Worm (Caenorhabditis elegans) whole organism, young adult: Measurements from ENCODE around the gene C32C4.3.

Source experiments
- B0336.3 ChIP-seq: fragments of 200-800 bp; sonication (Bioruptor generic); IDR thresholded peaks from 2 replicates; pipeline ENCODE4 v1.3.6; 2022; ENCODE audit warnings: missing genetic modification characterization, missing compliant biosample characterization
- F10E7.11 ChIP-seq: sonication (generic microtip); optimal IDR thresholded peaks from 2 replicates; lab custom pipeline; 2017; ENCODE audit warnings: mild to moderate bottlenecking, missing genetic modification characterization, moderate library complexity, missing compliant biosample characterization
- F23B12.7 ChIP-seq: sonication (generic microtip); optimal IDR thresholded peaks from 2 replicates; lab custom pipeline; 2017; ENCODE audit warnings: missing genetic modification characterization, mild to moderate bottlenecking, missing compliant biosample characterization, antibody characterized with exemption, moderate library complexity; ENCODE audit not compliant: insufficient read depth
- F52B5.7 ChIP-seq: sonication (generic microtip); optimal IDR thresholded peaks from 2 replicates; lab custom pipeline; 2016; ENCODE audit warnings: mild to moderate bottlenecking, missing genetic modification characterization, missing compliant biosample characterization
- F55B11.4 ChIP-seq: sonication (generic microtip); optimal IDR thresholded peaks from 2 replicates; lab custom pipeline; 2016; ENCODE audit warnings: missing compliant biosample characterization, missing genetic modification characterization, borderline replicate concordance; ENCODE audit not compliant: insufficient read depth
- F57A8.1 ChIP-seq: fragments of 200-800 bp; sonication (Bioruptor generic); optimal IDR thresholded peaks from 2 replicates; lab custom pipeline; 2018; ENCODE audit warnings: mild to moderate bottlenecking, missing genetic modification characterization, moderate library complexity, missing compliant biosample characterization
- K12H6.12 ChIP-seq: fragments of 200-800 bp; sonication (Bioruptor generic); optimal IDR thresholded peaks from 2 replicates; lab custom pipeline; 2018; ENCODE audit warnings: mild to moderate bottlenecking, missing genetic modification characterization, missing compliant biosample characterization
- T07F8.4 ChIP-seq: sonication (generic microtip); optimal IDR thresholded peaks from 2 replicates; lab custom pipeline; 2016; ENCODE audit warnings: mild to moderate bottlenecking, missing genetic modification characterization, moderate library complexity, missing compliant biosample characterization
- Y53G8AR.9 ChIP-seq: fragments of 200-800 bp; sonication (Bioruptor generic); conservative IDR thresholded peaks from 2 replicates; pipeline ENCODE4 v1.3.6; 2022; ENCODE audit warnings: missing genetic modification reagents, missing genetic modification characterization, missing compliant biosample characterization
- Y67H2A.10 ChIP-seq: fragments of 200-800 bp; sonication (Bioruptor generic); conservative IDR thresholded peaks from 2 replicates; pipeline ENCODE4 v1.3.6; 2022; ENCODE audit warnings: missing genetic modification reagents, missing genetic modification characterization, missing compliant biosample characterization
- Y79H2A.3 ChIP-seq: fragments of 200-800 bp; sonication (Bioruptor generic); conservative IDR thresholded peaks from 2 replicates; pipeline ENCODE4 v1.3.6; 2022; ENCODE audit warnings: missing genetic modification reagents, missing genetic modification characterization, missing compliant biosample characterization
- ama-1 ChIP-seq, 3 experiments: fragments of 150-350 bp in 1 of 3; sonication (generic microtip) in 2 of 3; optimal IDR thresholded peaks; 2 replicates each; lab custom pipeline; 2014 to 2018; ENCODE audit warnings: missing biosample characterization in 2 of 3, missing genetic modification characterization in 2 of 3, missing genetic modification reagents in 2 of 3
- attf-5 ChIP-seq: fragments of 200-800 bp; sonication (Bioruptor generic); optimal IDR thresholded peaks from 2 replicates; lab custom pipeline; 2018; ENCODE audit warnings: mild to moderate bottlenecking, missing genetic modification characterization, missing compliant biosample characterization
- cebp-1 ChIP-seq, 2 experiments: fragments of 200-800 bp in 1 of 2; sonication (Bioruptor generic) in 1 of 2; sonication (generic microtip) in 1 of 2; IDR thresholded peaks in 1 of 2; optimal IDR thresholded peaks in 1 of 2; 2 replicates each; pipeline versions ENCODE4 v1.3.6 to Lab custom; 2017 to 2022; ENCODE audit warnings: missing compliant biosample characterization in 2 of 2, missing genetic modification characterization in 2 of 2, mild to moderate bottlenecking in 1 of 2, missing genetic modification reagents in 1 of 2, moderate library complexity in 1 of 2
- ceh-27 ChIP-seq: fragments of 200-800 bp; sonication (Bioruptor generic); optimal IDR thresholded peaks from 2 replicates; lab custom pipeline; 2018; ENCODE audit warnings: mild to moderate bottlenecking, missing genetic modification characterization, moderate library complexity, missing compliant biosample characterization
- chd-7 ChIP-seq: sonication (generic microtip); optimal IDR thresholded peaks from 2 replicates; lab custom pipeline; 2016; ENCODE audit warnings: mild to moderate bottlenecking, missing genetic modification characterization, moderate library complexity, missing compliant biosample characterization
- die-1 ChIP-seq: sonication (generic microtip); optimal IDR thresholded peaks from 2 replicates; lab custom pipeline; 2016; ENCODE audit warnings: missing genotype, mild to moderate bottlenecking, missing genetic modification characterization, missing compliant biosample characterization
- dox-1 ChIP-seq: fragments of 200-800 bp; sonication (Bioruptor generic); IDR thresholded peaks from 2 replicates; pipeline ENCODE4 v1.3.6; 2022; ENCODE audit warnings: missing genetic modification reagents, missing genetic modification characterization, missing compliant biosample characterization
- ekl-4 ChIP-seq: fragments of 200-800 bp; sonication (Bioruptor generic); IDR thresholded peaks from 2 replicates; pipeline ENCODE4 v1.3.6; 2022; ENCODE audit warnings: missing genetic modification reagents, missing genetic modification characterization, missing compliant biosample characterization
- hmg-1.2 ChIP-seq: fragments of 200-800 bp; sonication (Bioruptor generic); IDR thresholded peaks from 2 replicates; pipeline ENCODE4 v1.3.6; 2022; ENCODE audit warnings: missing genetic modification reagents, missing genetic modification characterization, missing compliant biosample characterization
- hsf-1 ChIP-seq: fragments of 200-800 bp; sonication (Bioruptor generic); IDR thresholded peaks from 2 replicates; pipeline ENCODE4 v1.3.6; 2022; ENCODE audit warnings: missing genetic modification reagents, missing genetic modification characterization, missing compliant biosample characterization
- let-526 ChIP-seq: fragments of 200-800 bp; sonication (Bioruptor generic); IDR thresholded peaks from 2 replicates; pipeline ENCODE4 v1.3.6; 2022; ENCODE audit warnings: missing genetic modification reagents, missing genetic modification characterization, missing compliant biosample characterization
- madf-3 ChIP-seq: fragments of 200-800 bp; sonication (Bioruptor generic); IDR thresholded peaks from 2 replicates; pipeline ENCODE4 v1.3.6; 2022; ENCODE audit warnings: missing genetic modification reagents, missing genetic modification characterization, missing compliant biosample characterization
- madf-6 ChIP-seq: fragments of 200-800 bp; sonication (Bioruptor generic); IDR thresholded peaks from 2 replicates; pipeline ENCODE4 v1.3.6; 2022; ENCODE audit warnings: missing genetic modification reagents, missing genetic modification characterization, missing compliant biosample characterization
- madf-8 ChIP-seq: fragments of 200-800 bp; sonication (Bioruptor generic); conservative IDR thresholded peaks from 2 replicates; pipeline ENCODE4 v1.3.6; 2022; ENCODE audit warnings: missing genetic modification reagents, missing genetic modification characterization, missing compliant biosample characterization
- mcd-1 ChIP-seq: fragments of 200-800 bp; sonication (Bioruptor generic); IDR thresholded peaks from 2 replicates; pipeline ENCODE4 v1.3.6; 2022; ENCODE audit warnings: missing genetic modification reagents, missing genetic modification characterization, missing compliant biosample characterization
- mes-4 ChIP-seq: sonication (generic microtip); optimal IDR thresholded peaks from 2 replicates; lab custom pipeline; 2016; ENCODE audit warnings: missing genotype, missing genetic modification characterization, missing compliant biosample characterization
- nfyb-1 ChIP-seq: fragments of 200-800 bp; sonication (Bioruptor generic); IDR thresholded peaks from 2 replicates; pipeline ENCODE4 v1.3.6; 2022; ENCODE audit warnings: missing genetic modification reagents, missing genetic modification characterization, missing compliant biosample characterization
- nhr-80 ChIP-seq: sonication (generic microtip); optimal IDR thresholded peaks from 2 replicates; lab custom pipeline; 2016; ENCODE audit warnings: missing genetic modification characterization, missing compliant biosample characterization
- nhr-90 ChIP-seq: sonication (generic microtip); optimal IDR thresholded peaks from 2 replicates; lab custom pipeline; 2016; ENCODE audit warnings: missing genotype, mild to moderate bottlenecking, missing genetic modification characterization, missing compliant biosample characterization
- rec-8 ChIP-seq, 2 experiments: sonication (generic microtip); optimal IDR thresholded peaks; 2 replicates each; lab custom pipeline; 2016; ENCODE audit warnings: mild to moderate bottlenecking in 2 of 2, missing genetic modification characterization in 2 of 2, missing genetic modification reagents in 2 of 2, missing genotype in 2 of 2, missing biosample characterization in 1 of 2, missing compliant biosample characterization in 1 of 2, moderate library complexity in 1 of 2
- snpc-4 ChIP-seq, 5 experiments: fragments of 150-350 bp in 1 of 5; sonication (generic microtip) in 4 of 5; optimal IDR thresholded peaks; 2 replicates each; lab custom pipeline; 2014 to 2018; ENCODE audit warnings: missing genetic modification characterization in 5 of 5, missing biosample characterization in 3 of 5, antibody characterized with exemption in 2 of 5, mild to moderate bottlenecking in 2 of 5, missing compliant biosample characterization in 2 of 5, missing genotype in 2 of 5, moderate library complexity in 2 of 5, missing genetic modification reagents in 1 of 5
- somi-1 ChIP-seq: fragments of 200-800 bp; sonication (Bioruptor generic); optimal IDR thresholded peaks from 2 replicates; lab custom pipeline; 2018; ENCODE audit warnings: mild to moderate bottlenecking, missing genetic modification characterization, missing compliant biosample characterization
- tbp1 ChIP-seq: fragments of 200-800 bp; sonication (Bioruptor generic); optimal IDR thresholded peaks from 2 replicates; lab custom pipeline; 2018; ENCODE audit warnings: mild to moderate bottlenecking, missing genetic modification characterization, missing compliant biosample characterization
- zfh-2 ChIP-seq: fragments of 200-800 bp; sonication (Bioruptor generic); conservative IDR thresholded peaks from 2 replicates; pipeline ENCODE4 v1.3.6; 2022; ENCODE audit warnings: missing genetic modification reagents, missing genetic modification characterization, missing compliant biosample characterization
- ztf-22 ChIP-seq: fragments of 200-800 bp; sonication (Bioruptor generic); optimal IDR thresholded peaks from 2 replicates; lab custom pipeline; 2018; ENCODE audit warnings: mild to moderate bottlenecking, missing genetic modification characterization, moderate library complexity, missing compliant biosample characterization
- ztf-26 ChIP-seq: sonication (generic microtip); optimal IDR thresholded peaks from 2 replicates; lab custom pipeline; 2017; ENCODE audit warnings: missing genetic modification characterization, missing compliant biosample characterization

Gene C32C4.3

ce11 chrV:10683458-10683857 is 36.5 kb upstream of the C32C4.3 start:
- peak; percentile 90 for TF ChIP-seq hmg-1.2 (GFP tag; lab: Robert Waterston, UW)
- TF ChIP-seq snpc-4 (GFP tag; optimal IDR thresholded peaks at IDR 0.05; lab: Kevin White, UChicago): no peak
- TF ChIP-seq snpc-4 (tag; optimal IDR thresholded peaks at IDR 0.05; lab: Kevin White, UChicago): no peak
- TF ChIP-seq, all 124 proteins: peak for 1

ce11 chrV:10682122-10682521 is 35.2 kb upstream of the C32C4.3 start, which contains the start of gene gsp-1:
gsp-1 (plus strand) TSS chrV:10682422.
- no peak for TF ChIP-seq nhr-90
- TF ChIP-seq F23B12.7: no peak
- TF ChIP-seq somi-1: no peak
- TF ChIP-seq K12H6.12: no peak
- no peak for TF ChIP-seq F55B11.4 (tag; lab: Kevin White, UChicago)
- no peak for TF ChIP-seq ztf-22 (GFP tag; lab: Kevin White, UChicago)
- TF ChIP-seq madf-6 (GFP tag; lab: Robert Waterston, UW): no peak
- TF ChIP-seq Y79H2A.3 (GFP tag; lab: Robert Waterston, UW): no peak
- no peak for TF ChIP-seq hsf-1
- TF ChIP-seq madf-8 (GFP tag; lab: Robert Waterston, UW): no peak
- TF ChIP-seq tbp1 (GFP tag; lab: Kevin White, UChicago): no peak
- TF ChIP-seq rec-8 (tag; optimal IDR thresholded peaks at IDR 0.05; lab: Kevin White, UChicago): no peak

ce11 chrV:10681117-10681959 is 34.4 kb upstream of the C32C4.3 start:
- TF ChIP-seq ekl-4 (GFP tag; lab: Robert Waterston, UW): no peak
- TF ChIP-seq attf-5 (GFP tag; lab: Kevin White, UChicago): peak; percentile 31
- peak; percentile 27 for TF ChIP-seq chd-7 (tag; lab: Kevin White, UChicago)
- TF ChIP-seq ztf-26 (tag; lab: Kevin White, UChicago): peak; percentile 59
- peak; percentile 32 for TF ChIP-seq tbp1 (GFP tag; lab: Kevin White, UChicago)
- 0 out of 2 replicates have a peak, but pooled peaks have one; percentile 17 for TF ChIP-seq let-526 (GFP tag; lab: Robert Waterston, UW)
- TF ChIP-seq madf-3 (GFP tag; lab: Robert Waterston, UW): no peak
- TF ChIP-seq F23B12.7: no peak
- no peak for TF ChIP-seq Y67H2A.10 (GFP tag; lab: Robert Waterston, UW)
- peak; percentile 46 for TF ChIP-seq nhr-80 (tag; lab: Kevin White, UChicago)
- no peak for TF ChIP-seq cebp-1 (GFP tag; IDR thresholded peaks at IDR 0.05; lab: Robert Waterston, UW)
- peak; percentile 51 for TF ChIP-seq cebp-1 (tag; optimal IDR thresholded peaks at IDR 0.05; lab: Kevin White, UChicago)
- no peak for TF ChIP-seq Y53G8AR.9 (GFP tag; lab: Robert Waterston, UW)
- no peak for TF ChIP-seq mes-4 (tag; lab: Kevin White, UChicago)
- TF ChIP-seq ama-1 (optimal IDR thresholded peaks at IDR 0.05; lab: Kevin White, UChicago): no peak
- no peak for TF ChIP-seq ama-1 (GFP tag; optimal IDR thresholded peaks at IDR 0.05; lab: Kevin White, UChicago)
- peak; percentile 72 for TF ChIP-seq zfh-2 (GFP tag; lab: Robert Waterston, UW)
- peak; percentile 33 for TF ChIP-seq die-1 (tag; lab: Kevin White, UChicago)
- TF ChIP-seq somi-1: peak; percentile 29
- TF ChIP-seq dox-1 (GFP tag; lab: Robert Waterston, UW): peak; percentile 53
- no peak for TF ChIP-seq snpc-4 (GFP tag; optimal IDR thresholded peaks at IDR 0.05; lab: Kevin White, UChicago)
- TF ChIP-seq snpc-4 (tag; optimal IDR thresholded peaks at IDR 0.05; lab: Kevin White, UChicago): peak in 1 of 4 experiments; percentile 2
- peak; percentile 53; the same call in 1 of the 2 replicates for TF ChIP-seq nfyb-1 (GFP tag; lab: Robert Waterston, UW)
- no peak for TF ChIP-seq F10E7.11 (tag; lab: Kevin White, UChicago)
- peak; percentile 40 for TF ChIP-seq ceh-27 (GFP tag; lab: Kevin White, UChicago)
- no peak for TF ChIP-seq T07F8.4 (tag; lab: Kevin White, UChicago)
- peak; percentile 18 for TF ChIP-seq F57A8.1 (GFP tag; lab: Kevin White, UChicago)
- TF ChIP-seq B0336.3 (GFP tag; lab: Robert Waterston, UW): peak; percentile 79; the same call in 1 of the 2 replicates
- TF ChIP-seq ztf-22 (GFP tag; lab: Kevin White, UChicago): peak; percentile 42
- TF ChIP-seq F52B5.7 (tag; lab: Kevin White, UChicago): peak; percentile 33
- no peak for TF ChIP-seq mcd-1 (GFP tag; lab: Robert Waterston, UW)
